Fruit fly (Drosophila melanogaster) whole organism, embryonic: Measurements from ENCODE around the gene Tsen2.
A peak's percentile ranks its signal among the peaks of the same experiment; 100 is the strongest.

Experiments
- B-H1 ChIP-seq: fragments of 200-800 bp; sonication (Bioruptor generic); IDR thresholded peaks from 3 replicates; pipeline ENCODE4 v1.3.6; 2022; ENCODE audit warnings: missing biosample characterization, missing genetic modification characterization
- Bgb ChIP-seq: fragments of 200-800 bp; sonication (Bioruptor generic); IDR thresholded peaks from 2 replicates; pipeline ENCODE4 v1.3.6; 2022; ENCODE audit warnings: missing biosample characterization, missing genetic modification characterization; ENCODE audit not compliant: partially characterized antibody
- CG10431 ChIP-seq: fragments of 200-800 bp; sonication (Bioruptor generic); optimal IDR thresholded peaks from 3 replicates; lab custom pipeline; 2018; ENCODE audit warnings: missing biosample characterization, mild to moderate bottlenecking, missing genetic modification characterization
- CG11723 ChIP-seq: fragments of 200-800 bp; sonication (Bioruptor generic); optimal IDR thresholded peaks from 2 replicates; lab custom pipeline; 2017; ENCODE audit warnings: missing biosample characterization, mild to moderate bottlenecking, missing genetic modification characterization
- CG12071 ChIP-seq: fragments of 200-800 bp; sonication (Bioruptor generic); optimal IDR thresholded peaks from 3 replicates; lab custom pipeline; 2018; ENCODE audit warnings: missing biosample characterization, mild to moderate bottlenecking, missing genetic modification characterization
- CG13624 ChIP-seq: fragments of 200-800 bp; sonication (Bioruptor generic); optimal IDR thresholded peaks from 2 replicates; lab custom pipeline; 2016; ENCODE audit warnings: missing biosample characterization, missing genetic modification characterization
- CG13894 ChIP-seq: fragments of 200-800 bp; sonication (Bioruptor generic); optimal IDR thresholded peaks from 3 replicates; lab custom pipeline; 2018; ENCODE audit warnings: missing biosample characterization, mild to moderate bottlenecking, missing genetic modification characterization, moderate library complexity
- CG1602 ChIP-seq: fragments of 200-800 bp; sonication (Bioruptor generic); optimal IDR thresholded peaks from 3 replicates; lab custom pipeline; 2016; ENCODE audit warnings: missing biosample characterization, missing genetic modification characterization
- CG17568 ChIP-seq: fragments of 200-800 bp; sonication (Bioruptor generic); optimal IDR thresholded peaks from 2 replicates; lab custom pipeline; 2018; ENCODE audit warnings: missing biosample characterization, mild to moderate bottlenecking, missing genetic modification characterization, moderate library complexity
- CG2678 ChIP-seq: fragments of 200-800 bp; sonication (Bioruptor generic); optimal IDR thresholded peaks from 3 replicates; lab custom pipeline; 2019; ENCODE audit warnings: missing biosample characterization, mild to moderate bottlenecking, missing genetic modification characterization, moderate library complexity
- CG30020 ChIP-seq: fragments of 200-800 bp; optimal IDR thresholded peaks from 2 replicates; lab custom pipeline; 2019; ENCODE audit warnings: missing biosample characterization, mild to moderate bottlenecking, missing genetic modification characterization, moderate library complexity
- CG4424 ChIP-seq: fragments of 200-800 bp; sonication (Bioruptor generic); optimal IDR thresholded peaks from 3 replicates; lab custom pipeline; 2016; ENCODE audit warnings: missing biosample characterization, missing genetic modification characterization
- CG4617 ChIP-seq: fragments of 200-800 bp; sonication (Bioruptor generic); optimal IDR thresholded peaks from 3 replicates; lab custom pipeline; 2016; ENCODE audit warnings: missing biosample characterization, missing genetic modification characterization, borderline replicate concordance
- CG6254 ChIP-seq: fragments of 200-800 bp; sonication (Bioruptor generic); optimal IDR thresholded peaks from 3 replicates; lab custom pipeline; 2017; ENCODE audit warnings: mild to moderate bottlenecking, missing biosample characterization, missing genetic modification reagents, missing genetic modification characterization
- CG7271 ChIP-seq: fragments of 200-800 bp; sonication (Bioruptor generic); optimal IDR thresholded peaks from 2 replicates; lab custom pipeline; 2018; ENCODE audit warnings: missing biosample characterization, mild to moderate bottlenecking, missing genetic modification characterization, moderate library complexity
- CG8359 ChIP-seq: fragments of 200-800 bp; sonication (Bioruptor generic); optimal IDR thresholded peaks from 2 replicates; lab custom pipeline; 2017; ENCODE audit warnings: missing biosample characterization, mild to moderate bottlenecking, missing genetic modification characterization, borderline replicate concordance
- CG8924 ChIP-seq: fragments of 200-800 bp; optimal IDR thresholded peaks from 3 replicates; lab custom pipeline; 2019; ENCODE audit warnings: missing biosample characterization, mild to moderate bottlenecking, missing genetic modification characterization, moderate library complexity
- CG9797 ChIP-seq: fragments of 200-800 bp; sonication (Bioruptor generic); optimal IDR thresholded peaks from 3 replicates; lab custom pipeline; 2018; ENCODE audit warnings: missing biosample characterization, mild to moderate bottlenecking, missing genetic modification characterization
- CrebB ChIP-seq: fragments of 200-800 bp; sonication (Bioruptor generic); optimal IDR thresholded peaks from 3 replicates; lab custom pipeline; 2018; ENCODE audit warnings: missing biosample characterization, mild to moderate bottlenecking, missing genetic modification characterization
- Doc3 ChIP-seq: fragments of 200-800 bp; sonication (Bioruptor generic); IDR thresholded peaks from 3 replicates; pipeline ENCODE4 v1.3.6; 2022; ENCODE audit warnings: missing biosample characterization, missing genetic modification characterization; ENCODE audit not compliant: partially characterized antibody
- Eip74EF ChIP-seq, 2 experiments: fragments of 200-800 bp in 1 of 2; fragments of >200 bp in 1 of 2; sonication (Bioruptor generic) in 1 of 2; optimal IDR thresholded peaks; 2 replicates each; lab custom pipeline; 2017 to 2019; ENCODE audit warnings: missing biosample characterization in 2 of 2, missing genetic modification characterization in 2 of 2, mild to moderate bottlenecking in 1 of 2, moderate library complexity in 1 of 2
- Gsc ChIP-seq: fragments of 200-800 bp; sonication (Bioruptor generic); IDR thresholded peaks from 2 replicates; pipeline ENCODE4 v1.3.6; 2022; ENCODE audit warnings: missing biosample characterization, missing genetic modification characterization
- HHEX ChIP-seq: fragments of 200-800 bp; sonication (Bioruptor generic); optimal IDR thresholded peaks from 3 replicates; lab custom pipeline; 2017; ENCODE audit warnings: missing biosample characterization, mild to moderate bottlenecking, missing genetic modification characterization, missing genetic modification reagents
- Hey ChIP-seq: fragments of 200-800 bp; sonication (Bioruptor generic); optimal IDR thresholded peaks from 3 replicates; lab custom pipeline; 2018; ENCODE audit warnings: missing biosample characterization, mild to moderate bottlenecking, missing genetic modification characterization
- Jarid2 ChIP-seq: fragments of 200-800 bp; sonication (Bioruptor generic); optimal IDR thresholded peaks from 3 replicates; lab custom pipeline; 2017; ENCODE audit warnings: mild to moderate bottlenecking, missing biosample characterization, missing genetic modification reagents, missing genetic modification characterization
- Myb ChIP-seq: fragments of 200-800 bp; sonication (Bioruptor generic); optimal IDR thresholded peaks from 2 replicates; lab custom pipeline; 2016; ENCODE audit warnings: missing biosample characterization, missing genetic modification characterization
- NC2α ChIP-seq: fragments of 200-800 bp; sonication (Bioruptor generic); optimal IDR thresholded peaks from 2 replicates; lab custom pipeline; 2016; ENCODE audit warnings: missing biosample characterization, missing genetic modification characterization
- Neu2 ChIP-seq: fragments of 200-800 bp; sonication (Bioruptor generic); optimal IDR thresholded peaks from 3 replicates; lab custom pipeline; 2016; ENCODE audit warnings: missing biosample characterization, missing genetic modification characterization, borderline replicate concordance
- Pdp1 ChIP-seq, 2 experiments: fragments of 200-800 bp; sonication (Bioruptor generic); optimal IDR thresholded peaks; 3 replicates each; lab custom pipeline; 2016; ENCODE audit warnings: missing biosample characterization in 2 of 2, missing genetic modification characterization in 2 of 2, mild to moderate bottlenecking in 1 of 2, moderate library complexity in 1 of 2
- Poxn ChIP-seq: fragments of 200-800 bp; sonication (Bioruptor generic); IDR thresholded peaks from 2 replicates; pipeline ENCODE4 v1.3.6; 2022; ENCODE audit warnings: missing biosample characterization, missing genetic modification characterization
- Rx ChIP-seq: fragments of 200-800 bp; sonication (Bioruptor generic); IDR thresholded peaks from 2 replicates; pipeline ENCODE4 v1.3.6; 2022; ENCODE audit warnings: missing biosample characterization, missing genetic modification characterization
- Side ChIP-seq: fragments of 200-800 bp; sonication (Bioruptor generic); optimal IDR thresholded peaks from 2 replicates; lab custom pipeline; 2016; ENCODE audit warnings: missing biosample characterization, missing genetic modification characterization
- bbx ChIP-seq: fragments of 200-800 bp; sonication (Bioruptor generic); IDR thresholded peaks from 2 replicates; pipeline ENCODE4 v1.3.6; 2022; ENCODE audit warnings: missing biosample characterization, missing genetic modification characterization; ENCODE audit not compliant: partially characterized antibody
- bcd ChIP-seq: fragments of 200-800 bp; sonication (Bioruptor generic); optimal IDR thresholded peaks from 2 replicates; lab custom pipeline; 2017; ENCODE audit warnings: missing biosample characterization, mild to moderate bottlenecking, missing genetic modification characterization
- bigmax ChIP-seq: fragments of 200-800 bp; sonication (Bioruptor generic); optimal IDR thresholded peaks from 2 replicates; lab custom pipeline; 2018; ENCODE audit warnings: missing biosample characterization, mild to moderate bottlenecking, missing genetic modification characterization
- dimm ChIP-seq: fragments of 200-800 bp; sonication (Bioruptor generic); IDR thresholded peaks from 2 replicates; pipeline ENCODE4 v1.3.6; 2022; ENCODE audit warnings: missing biosample characterization, missing genetic modification characterization
- dm ChIP-seq: fragments of 200-800 bp; sonication (Bioruptor generic); optimal IDR thresholded peaks from 3 replicates; lab custom pipeline; 2016; ENCODE audit warnings: missing biosample characterization, missing genetic modification characterization
- emc ChIP-seq: fragments of 200-800 bp; sonication (Bioruptor generic); optimal IDR thresholded peaks from 2 replicates; lab custom pipeline; 2016; ENCODE audit warnings: missing biosample characterization, missing genetic modification characterization
- eve ChIP-seq, 2 experiments: fragments of >200 bp; optimal IDR thresholded peaks; 2 replicates each; lab custom pipeline; 2017; ENCODE audit warnings: missing biosample characterization in 2 of 2, missing genetic modification characterization in 2 of 2
- fd3F ChIP-seq: fragments of 200-800 bp; sonication (Bioruptor generic); optimal IDR thresholded peaks from 2 replicates; lab custom pipeline; 2018; ENCODE audit warnings: missing biosample characterization, mild to moderate bottlenecking, missing genetic modification characterization, moderate library complexity
- jing ChIP-seq: fragments of 200-800 bp; sonication (Bioruptor generic); optimal IDR thresholded peaks from 2 replicates; lab custom pipeline; 2018; ENCODE audit warnings: missing biosample characterization, mild to moderate bottlenecking, missing genetic modification characterization
- luna ChIP-seq: fragments of 200-800 bp; sonication (Bioruptor generic); optimal IDR thresholded peaks from 2 replicates; lab custom pipeline; 2016; ENCODE audit warnings: missing biosample characterization, missing genetic modification characterization
- nmo ChIP-seq: fragments of 200-800 bp; sonication (Bioruptor generic); optimal IDR thresholded peaks from 2 replicates; lab custom pipeline; 2018; ENCODE audit warnings: missing biosample characterization, mild to moderate bottlenecking, missing genetic modification characterization, moderate library complexity
- onecut ChIP-seq: fragments of 200-800 bp; sonication (Bioruptor generic); IDR thresholded peaks from 2 replicates; pipeline ENCODE4 v1.3.6; 2022; ENCODE audit warnings: missing biosample characterization, missing genetic modification characterization
- psq ChIP-seq: fragments of 200-800 bp; sonication (Bioruptor generic); optimal IDR thresholded peaks from 2 replicates; lab custom pipeline; 2017; ENCODE audit warnings: missing biosample characterization, missing genetic modification characterization
- sens ChIP-seq: fragments of 200-800 bp; sonication (Bioruptor generic); peaks from one replicate; lab custom pipeline; 2016; ENCODE audit warnings: missing biosample characterization, missing genetic modification characterization
- shn ChIP-seq: fragments of 200-800 bp; sonication (Bioruptor generic); optimal IDR thresholded peaks from 3 replicates; lab custom pipeline; 2016; ENCODE audit warnings: missing biosample characterization, missing genetic modification characterization
- sob ChIP-seq: fragments of 200-800 bp; sonication (Bioruptor generic); IDR thresholded peaks from 2 replicates; pipeline ENCODE4 v1.3.6; 2022; ENCODE audit warnings: missing biosample characterization, missing genetic modification characterization

The Tsen2 gene

dm6 chr2L:16679817-16680683 is 49.5 kb upstream of the Tsen2 start, which contains the start of the genes grp and squ (continued):
- TF ChIP-seq CG8359 (GFP tag; lab: Kevin White, UChicago) = no peak
- TF ChIP-seq Bgb (GFP tag; lab: Robert Waterston, UW) = peak; percentile 98
- peak; percentile 83 for TF ChIP-seq Doc3
- no peak for TF ChIP-seq Neu2 (GFP tag; lab: Kevin White, UChicago)
- peak; percentile 39 for TF ChIP-seq CG30020 (tag; lab: Kevin White, UChicago)
- TF ChIP-seq nmo (GFP tag; lab: Kevin White, UChicago) = peak; percentile 31
- TF ChIP-seq Pdp1 (GFP tag; optimal IDR thresholded peaks at IDR 0.05; lab: Kevin White, UChicago) = no peak
- TF ChIP-seq NC2α (GFP tag; lab: Kevin White, UChicago) = no peak
- TF ChIP-seq CG10431 (GFP tag; lab: Kevin White, UChicago) = no peak
- TF ChIP-seq Gsc (GFP tag; lab: Robert Waterston, UW) = no peak
- TF ChIP-seq Poxn (GFP tag; lab: Robert Waterston, UW) = no peak
- TF ChIP-seq shn (GFP tag; lab: Kevin White, UChicago) = no peak
- TF ChIP-seq CG11723 (GFP tag; lab: Kevin White, UChicago) = no peak
- peak; percentile 57; the same call in 1 of the 2 replicates for TF ChIP-seq onecut (GFP tag; lab: Robert Waterston, UW)
- no peak for TF ChIP-seq fd3F (GFP tag; lab: Kevin White, UChicago)
- no peak for TF ChIP-seq Eip74EF (GFP tag; optimal IDR thresholded peaks at IDR 0.05; lab: Kevin White, UChicago)
- peak; percentile 51 for TF ChIP-seq CG4617 (GFP tag; lab: Kevin White, UChicago)
- no peak for TF ChIP-seq Rx (GFP tag; lab: Robert Waterston, UW)
- TF ChIP-seq dm (GFP tag; lab: Kevin White, UChicago) = peak; percentile 9
- no peak for TF ChIP-seq CG4424
- peak; percentile 20 for TF ChIP-seq Side (GFP tag; lab: Kevin White, UChicago)
- no peak for TF ChIP-seq HHEX (GFP tag; lab: Kevin White, UChicago)
- peak; percentile 35 for TF ChIP-seq CG17568
- peak; percentile 96 for TF ChIP-seq Myb (GFP tag; lab: Kevin White, UChicago)
- no peak; the same call in 2 of the 3 replicates for TF ChIP-seq B-H1 (GFP tag; lab: Robert Waterston, UW)
- TF ChIP-seq CG9797 (GFP tag; lab: Kevin White, UChicago) = peak; percentile 59
- TF ChIP-seq sob (GFP tag; lab: Robert Waterston, UW) = no peak
- TF ChIP-seq luna (GFP tag; lab: Kevin White, UChicago) = no peak
- TF ChIP-seq CG6254 (GFP tag; lab: Kevin White, UChicago) = no peak
- TF ChIP-seq sens (GFP tag; lab: Kevin White, UChicago) = peak; percentile 85
- no peak for TF ChIP-seq CG13624 (GFP tag; lab: Kevin White, UChicago)
- TF ChIP-seq bigmax (GFP tag; lab: Kevin White, UChicago) = peak; percentile 94
- no peak for TF ChIP-seq Hey (tag; lab: Kevin White, UChicago)
- no peak for TF ChIP-seq jing (GFP tag; lab: Kevin White, UChicago)
- TF ChIP-seq CG8924 (tag; lab: Kevin White, UChicago) = peak; percentile 33
- peak in 1 of 2 experiments; percentile 82 for TF ChIP-seq eve (GFP tag; optimal IDR thresholded peaks at IDR 0.05; lab: Kevin White, UChicago)
- no peak for TF ChIP-seq emc (GFP tag; lab: Kevin White, UChicago)
- TF ChIP-seq CG7271 = no peak
- TF ChIP-seq Jarid2 (GFP tag; lab: Kevin White, UChicago) = peak; percentile 54
- TF ChIP-seq CrebB (tag; lab: Kevin White, UChicago) = no peak
- no peak for TF ChIP-seq psq (GFP tag; lab: Kevin White, UChicago)
- TF ChIP-seq bcd (GFP tag; lab: Kevin White, UChicago) = no peak
- no peak for TF ChIP-seq CG1602
- no peak for TF ChIP-seq CG2678 (tag; lab: Kevin White, UChicago)
- TF ChIP-seq bbx (GFP tag; lab: Robert Waterston, UW) = peak; percentile 97
- TF ChIP-seq dimm (GFP tag; lab: Robert Waterston, UW) = no peak
- no peak for TF ChIP-seq CG13894
- no peak for TF ChIP-seq CG12071
